Worm (Caenorhabditis elegans) whole organism, early embryonic: Measurements from ENCODE around the gene mrpl-20.

Experiments
- B0310.2 ChIP-seq: sonication (generic microtip); optimal IDR thresholded peaks from 2 replicates; lab custom pipeline; 2016; ENCODE audit warnings: mild to moderate bottlenecking, missing genetic modification characterization, missing compliant biosample characterization
- F13C5.2 ChIP-seq: sonication (generic microtip); optimal IDR thresholded peaks from 2 replicates; lab custom pipeline; 2017; ENCODE audit warnings: mild to moderate bottlenecking, missing genetic modification characterization, inconsistent platforms, missing compliant biosample characterization
- aly-1 ChIP-seq: sonication (generic microtip); optimal IDR thresholded peaks from 2 replicates; lab custom pipeline; 2016; ENCODE audit warnings: missing genetic modification characterization, missing compliant biosample characterization
- ama-1 ChIP-seq: fragments of 150-350 bp; optimal IDR thresholded peaks from 2 replicates; lab custom pipeline; 2014
- ceh-13 ChIP-seq: fragments of 200-800 bp; sonication (Bioruptor generic); optimal IDR thresholded peaks from 2 replicates; lab custom pipeline; 2018; ENCODE audit warnings: mild to moderate bottlenecking, missing genetic modification characterization, missing compliant biosample characterization
- ceh-36 ChIP-seq: sonication (generic microtip); optimal IDR thresholded peaks from 2 replicates; lab custom pipeline; 2016; ENCODE audit warnings: missing genetic modification characterization, inconsistent platforms, missing compliant biosample characterization
- ets-7 ChIP-seq: sonication (generic microtip); optimal IDR thresholded peaks from 2 replicates; lab custom pipeline; 2016; ENCODE audit warnings: missing genotype, missing genetic modification characterization, missing compliant biosample characterization
- flt-1 ChIP-seq: fragments of 200-800 bp; sonication (Bioruptor generic); IDR thresholded peaks from 2 replicates; pipeline ENCODE4 v1.3.6; 2022; ENCODE audit warnings: missing genetic modification characterization, missing compliant biosample characterization
- hmbx-1 ChIP-seq: sonication (generic microtip); optimal IDR thresholded peaks from 2 replicates; lab custom pipeline; 2016; ENCODE audit warnings: mild to moderate bottlenecking, missing genetic modification characterization, missing compliant biosample characterization
- hmg-4 ChIP-seq: fragments of 200-800 bp; sonication (Bioruptor generic); optimal IDR thresholded peaks from 2 replicates; lab custom pipeline; 2018; ENCODE audit warnings: mild to moderate bottlenecking, missing genetic modification characterization, missing compliant biosample characterization
- hnd-1 ChIP-seq: sonication (generic microtip); optimal IDR thresholded peaks from 2 replicates; lab custom pipeline; 2016; ENCODE audit warnings: missing genetic modification characterization, missing compliant biosample characterization
- pes-1 ChIP-seq: fragments of 200-800 bp; sonication (Bioruptor generic); IDR thresholded peaks from 2 replicates; pipeline ENCODE4 v1.3.6; 2022; ENCODE audit warnings: missing genetic modification reagents, missing genetic modification characterization, missing compliant biosample characterization
- scrt-1 ChIP-seq: fragments of 200-800 bp; sonication (Bioruptor generic); IDR thresholded peaks from 2 replicates; pipeline ENCODE4 v1.3.6; 2022; ENCODE audit warnings: missing genetic modification characterization, missing compliant biosample characterization
- sea-1 ChIP-seq: fragments of 200-800 bp; sonication (Bioruptor generic); conservative IDR thresholded peaks from 2 replicates; pipeline ENCODE4 v1.3.6; 2022; ENCODE audit warnings: missing genetic modification characterization, missing compliant biosample characterization
- tbx-11 ChIP-seq: fragments of 200-800 bp; sonication (Bioruptor generic); IDR thresholded peaks from 2 replicates; pipeline ENCODE4 v1.3.6; 2022; ENCODE audit warnings: missing genetic modification characterization, missing compliant biosample characterization
- tbx-37 ChIP-seq: fragments of 200-800 bp; sonication (Bioruptor generic); conservative IDR thresholded peaks from 2 replicates; pipeline ENCODE4 v1.3.6; 2022; ENCODE audit warnings: missing genetic modification reagents, missing genetic modification characterization, missing compliant biosample characterization
- tra-4 ChIP-seq: sonication (generic microtip); optimal IDR thresholded peaks from 2 replicates; lab custom pipeline; 2017; ENCODE audit warnings: missing genetic modification characterization, missing compliant biosample characterization

The mrpl-20 gene

ce11 chrII:13337959-13338358, at the start of gene mrpl-20:
Gene mrpl-20 (plus strand): TSS chrII:13338281.
- TF ChIP-seq B0310.2 (tag; lab: Kevin White, UChicago), result no peak
- no peak for TF ChIP-seq ceh-36 (tag; lab: Kevin White, UChicago)
- no peak for TF ChIP-seq hnd-1
- TF ChIP-seq scrt-1, result no peak
- no peak for TF ChIP-seq ama-1
- TF ChIP-seq ets-7 (tag; lab: Kevin White, UChicago), result no peak
- TF ChIP-seq ceh-13, result no peak
- no peak for TF ChIP-seq tbx-37 (GFP tag; lab: Robert Waterston, UW)
- no peak for TF ChIP-seq sea-1 (GFP tag; lab: Robert Waterston, UW)
- TF ChIP-seq tra-4 (tag; lab: Kevin White, UChicago), result no peak
- TF ChIP-seq flt-1 (GFP tag; lab: Robert Waterston, UW), result no peak
- no peak for TF ChIP-seq F13C5.2 (tag; lab: Kevin White, UChicago)
- no peak for TF ChIP-seq pes-1 (GFP tag; lab: Robert Waterston, UW)
- no peak for TF ChIP-seq hmg-4 (GFP tag; lab: Kevin White, UChicago)
- no peak for TF ChIP-seq aly-1 (tag; lab: Kevin White, UChicago)
- no peak for TF ChIP-seq tbx-11

ce11 chrII:13289891-13290290, 48.2 kb upstream of the mrpl-20 start:
- no peak for TF ChIP-seq sea-1 (GFP tag; lab: Robert Waterston, UW)
- no peak for TF ChIP-seq B0310.2 (tag; lab: Kevin White, UChicago)
- TF ChIP-seq F13C5.2 (tag; lab: Kevin White, UChicago), result no peak
- TF ChIP-seq tra-4 (tag; lab: Kevin White, UChicago), result no peak
- no peak for TF ChIP-seq tbx-37 (GFP tag; lab: Robert Waterston, UW)
- TF ChIP-seq aly-1 (tag; lab: Kevin White, UChicago), result no peak
- TF ChIP-seq ama-1, result no peak
- no peak for TF ChIP-seq flt-1 (GFP tag; lab: Robert Waterston, UW)
- no peak for TF ChIP-seq ceh-13

DNA sequence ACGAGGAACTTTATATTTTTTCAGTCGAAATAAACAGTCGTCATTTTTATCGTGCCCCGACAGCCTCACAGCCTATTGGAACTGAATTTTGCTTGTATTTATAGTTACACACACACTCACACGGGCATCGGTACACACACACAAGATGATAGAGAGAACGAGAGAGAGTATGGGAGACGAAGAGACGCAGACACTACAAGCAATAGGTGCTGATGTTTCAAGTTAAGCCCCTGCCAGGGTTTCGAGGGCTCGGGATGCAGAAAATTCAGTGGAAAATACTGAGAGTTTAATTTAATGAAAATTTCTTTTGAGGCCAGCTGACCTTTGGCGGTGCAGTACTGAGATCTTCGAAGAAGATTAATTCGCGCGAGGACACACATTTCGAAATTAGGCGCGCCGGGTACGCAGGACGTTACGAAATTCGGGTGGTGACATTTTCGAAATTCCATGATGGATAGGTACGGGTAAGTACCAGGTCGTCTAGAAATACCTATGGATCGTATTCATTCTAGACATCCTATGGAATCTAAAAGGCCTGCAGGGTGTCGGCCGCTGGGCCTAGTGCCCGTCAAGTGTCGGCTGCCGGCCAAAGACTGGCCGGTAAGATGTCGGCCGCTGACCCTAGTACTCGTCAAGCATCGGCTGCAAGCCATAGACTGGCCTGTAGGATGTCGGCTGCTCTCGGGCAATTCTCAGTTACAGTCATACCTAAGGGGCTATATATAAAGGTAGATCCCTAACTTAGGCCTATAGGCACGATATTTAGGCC, 47.4 kb upstream of the mrpl-20 start:
- no peak for TF ChIP-seq tbx-11
- TF ChIP-seq ets-7 (tag; lab: Kevin White, UChicago), result no peak
- TF ChIP-seq flt-1 (GFP tag; lab: Robert Waterston, UW), result no peak
- TF ChIP-seq sea-1 (GFP tag; lab: Robert Waterston, UW), result no peak
- TF ChIP-seq ama-1, result no peak
- no peak for TF ChIP-seq aly-1 (tag; lab: Kevin White, UChicago)
- TF ChIP-seq ceh-36 (tag; lab: Kevin White, UChicago), result no peak
- no peak for TF ChIP-seq tbx-37 (GFP tag; lab: Robert Waterston, UW)
- no peak for TF ChIP-seq hmg-4 (GFP tag; lab: Kevin White, UChicago)
- no peak for TF ChIP-seq hnd-1
- TF ChIP-seq pes-1 (GFP tag; lab: Robert Waterston, UW), result no peak
- TF ChIP-seq ceh-13, result no peak

ce11 chrII:13291406-13292124, 46.5 kb upstream of the mrpl-20 start:
- TF ChIP-seq aly-1 (tag; lab: Kevin White, UChicago) (peak; percentile 54), ama-1 (peak; percentile 35), tbx-11 (no peak), sea-1 (GFP tag; lab: Robert Waterston, UW) (0 out of 2 replicates have a peak, but pooled peaks have one; percentile 7), ets-7 (tag; lab: Kevin White, UChicago) (peak; percentile 48), hmg-4 (GFP tag; lab: Kevin White, UChicago) (peak; percentile 49), F13C5.2 (tag; lab: Kevin White, UChicago) (peak; percentile 37), hnd-1 (no peak), flt-1 (GFP tag; lab: Robert Waterston, UW) (no peak)

ce11 chrII:13292913-13293312, 45.2 kb upstream of the mrpl-20 start:
- TF ChIP-seq sea-1 (GFP tag; lab: Robert Waterston, UW), result no peak
- no peak for TF ChIP-seq F13C5.2 (tag; lab: Kevin White, UChicago)
- no peak for TF ChIP-seq flt-1 (GFP tag; lab: Robert Waterston, UW)
- TF ChIP-seq scrt-1, result no peak
- no peak for TF ChIP-seq hmg-4 (GFP tag; lab: Kevin White, UChicago)
- TF ChIP-seq hmbx-1, result no peak
- TF ChIP-seq ama-1, result no peak
- no peak for TF ChIP-seq pes-1 (GFP tag; lab: Robert Waterston, UW)
- TF ChIP-seq ceh-36 (tag; lab: Kevin White, UChicago), result no peak
- no peak for TF ChIP-seq ceh-13
- no peak for TF ChIP-seq tbx-37 (GFP tag; lab: Robert Waterston, UW)

ce11 chrII:13293502-13293901, 44.6 kb upstream of the mrpl-20 start:
- TF ChIP-seq tbx-11 (no peak), ceh-36 (tag; lab: Kevin White, UChicago) (peak; percentile 7), ama-1 (no peak), pes-1 (GFP tag; lab: Robert Waterston, UW) (no peak), B0310.2 (tag; lab: Kevin White, UChicago) (no peak)

ce11 chrII:13297283-13297682, 40.8 kb upstream of the mrpl-20 start:
- no peak for TF ChIP-seq aly-1 (tag; lab: Kevin White, UChicago)
- no peak for TF ChIP-seq B0310.2 (tag; lab: Kevin White, UChicago)
- no peak for TF ChIP-seq hmg-4 (GFP tag; lab: Kevin White, UChicago)
- TF ChIP-seq F13C5.2 (tag; lab: Kevin White, UChicago), result no peak
- no peak for TF ChIP-seq ama-1
- TF ChIP-seq hmbx-1, result no peak
- no peak for TF ChIP-seq sea-1 (GFP tag; lab: Robert Waterston, UW)
- TF ChIP-seq tbx-11, result no peak
- no peak for TF ChIP-seq tra-4 (tag; lab: Kevin White, UChicago)
- no peak for TF ChIP-seq ets-7 (tag; lab: Kevin White, UChicago)
- TF ChIP-seq scrt-1, result no peak
- TF ChIP-seq ceh-36 (tag; lab: Kevin White, UChicago), result no peak
- TF ChIP-seq tbx-37 (GFP tag; lab: Robert Waterston, UW), result no peak
- TF ChIP-seq hnd-1, result no peak
- TF ChIP-seq ceh-13, result no peak
